Comparison of ENCODE assay signal across 1 fruit fly cellular context in genomic region chr3R:29997607-29998236, dm6.
TF ChIP-seq lines count a peak whose summit lies in the region.

Gene CG15525, minus strand, starts transcription at chr3R:29997676.
Gene CG11504, plus strand, starts transcription at chr3R:29997900.

TF ChIP-seq in whole organism, embryonic, 481 proteins besides CTCF, POLR2A, EP300 and RAD21 (continued from another document):
- TF ChIP-seq sens-2 (GFP tag; IDR thresholded peaks at IDR 0.05; lab: Robert Waterston, UW), result no peak
- peak; percentile 43; the same call in 1 of the 3 replicates for TF ChIP-seq ase (GFP tag; IDR thresholded peaks at IDR 0.05; lab: Robert Waterston, UW)
- no peak for TF ChIP-seq Tbp (GFP tag; optimal IDR thresholded peaks at IDR 0.05; lab: Kevin White, UChicago)
- peak; percentile 51 for TF ChIP-seq shn (GFP tag; optimal IDR thresholded peaks at IDR 0.05; lab: Kevin White, UChicago)
- TF ChIP-seq chm (GFP tag; IDR thresholded peaks at IDR 0.05; lab: Robert Waterston, UW), result 0 out of 2 replicates have a peak, but pooled peaks have one; percentile 34
- TF ChIP-seq Xrp1 (GFP tag; IDR thresholded peaks at IDR 0.05; lab: Robert Waterston, UW), result peak; percentile 65
- peak; percentile 32 for TF ChIP-seq Dp (GFP tag; optimal IDR thresholded peaks at IDR 0.05; lab: Kevin White, UChicago)
- TF ChIP-seq ind (GFP tag; optimal IDR thresholded peaks at IDR 0.05; lab: Kevin White, UChicago), result peak; percentile 67
- TF ChIP-seq unc-4 (GFP tag; IDR thresholded peaks at IDR 0.05; lab: Robert Waterston, UW; ENCODE audit: partially characterized antibody), result peak; percentile 91
- TF ChIP-seq Blimp-1 (GFP tag; optimal IDR thresholded peaks at IDR 0.05; lab: Kevin White, UChicago), result no peak
- peak; percentile 54; the same call in 1 of the 2 replicates for TF ChIP-seq CG32532 (GFP tag; IDR thresholded peaks at IDR 0.05; lab: Robert Waterston, UW)
- TF ChIP-seq CG4820 (GFP tag; optimal IDR thresholded peaks at IDR 0.05; lab: Kevin White, UChicago), result peak; percentile 37
TF ChIP-seq in whole organism, embryonic: peak in this region for 215.
